Fruit fly (Drosophila melanogaster) whole organism, embryonic: ENCODE data around the gene CG16985.

ENCODE experiments used
- Abd-B ChIP-seq: fragments of 200-800 bp; sonication (Bioruptor generic); optimal IDR thresholded peaks from 2 replicates; lab custom pipeline; 2018; ENCODE audit warnings: missing biosample characterization, mild to moderate bottlenecking, missing genetic modification characterization, moderate library complexity
- CG10147 ChIP-seq: fragments of 200-800 bp; sonication (Bioruptor generic); optimal IDR thresholded peaks from 2 replicates; lab custom pipeline; 2019; ENCODE audit warnings: missing biosample characterization, mild to moderate bottlenecking, missing genetic modification characterization, moderate library complexity
- CG11085 ChIP-seq: fragments of 200-800 bp; sonication (Bioruptor generic); IDR thresholded peaks from 2 replicates; pipeline ENCODE4 v1.3.6; 2022; ENCODE audit warnings: missing biosample characterization, missing genetic modification characterization
- CG11398 ChIP-seq: fragments of 200-800 bp; sonication (Bioruptor generic); optimal IDR thresholded peaks from 2 replicates; lab custom pipeline; 2016; ENCODE audit warnings: missing biosample characterization, missing genetic modification characterization
- CG11504 ChIP-seq: fragments of 200-800 bp; sonication (Bioruptor generic); optimal IDR thresholded peaks from 3 replicates; lab custom pipeline; 2019; ENCODE audit warnings: missing biosample characterization, mild to moderate bottlenecking, missing genetic modification characterization, moderate library complexity
- CG12104 ChIP-seq: fragments of 200-800 bp; sonication (Bioruptor generic); optimal IDR thresholded peaks from 3 replicates; lab custom pipeline; 2016; ENCODE audit warnings: missing biosample characterization, missing genetic modification characterization
- CG1233 ChIP-seq: fragments of 200-800 bp; sonication (Bioruptor generic); optimal IDR thresholded peaks from 4 replicates; lab custom pipeline; 2018; ENCODE audit warnings: missing biosample characterization, mild to moderate bottlenecking, missing genetic modification characterization
- CG16815 ChIP-seq: fragments of 200-800 bp; sonication (Bioruptor generic); optimal IDR thresholded peaks from 3 replicates; lab custom pipeline; 2017; ENCODE audit warnings: missing biosample characterization, mild to moderate bottlenecking, missing genetic modification characterization
- CG17802 ChIP-seq: fragments of 200-800 bp; sonication (Bioruptor generic); optimal IDR thresholded peaks from 2 replicates; lab custom pipeline; 2018; ENCODE audit warnings: missing biosample characterization, mild to moderate bottlenecking, missing genetic modification characterization, moderate library complexity
- CG18599 ChIP-seq: fragments of 200-800 bp; sonication (Bioruptor generic); optimal IDR thresholded peaks from 3 replicates; lab custom pipeline; 2017; ENCODE audit warnings: missing biosample characterization, missing genetic modification characterization, mild to moderate bottlenecking, moderate library complexity, missing genetic modification reagents
- CG18619 ChIP-seq: fragments of 200-800 bp; sonication (Bioruptor generic); optimal IDR thresholded peaks from 3 replicates; lab custom pipeline; 2017; ENCODE audit warnings: missing biosample characterization, mild to moderate bottlenecking, missing genetic modification characterization
- CG2116 ChIP-seq: fragments of 200-800 bp; sonication (Bioruptor generic); optimal IDR thresholded peaks from 3 replicates; lab custom pipeline; 2018; ENCODE audit warnings: missing biosample characterization, mild to moderate bottlenecking, missing genetic modification characterization
- CG4424 ChIP-seq: fragments of 200-800 bp; sonication (Bioruptor generic); optimal IDR thresholded peaks from 3 replicates; lab custom pipeline; 2016; ENCODE audit warnings: missing biosample characterization, missing genetic modification characterization
- CG4854 ChIP-seq: fragments of 200-800 bp; sonication (Bioruptor generic); optimal IDR thresholded peaks from 2 replicates; lab custom pipeline; 2016; ENCODE audit warnings: missing biosample characterization, missing genetic modification characterization, inconsistent platforms
- CG6854 ChIP-seq: fragments of 200-800 bp; sonication (Bioruptor generic); optimal IDR thresholded peaks from 3 replicates; lab custom pipeline; 2017; ENCODE audit warnings: missing biosample characterization, mild to moderate bottlenecking, missing genetic modification characterization
- CG7839 ChIP-seq: fragments of 200-800 bp; sonication (Bioruptor generic); optimal IDR thresholded peaks from 3 replicates; lab custom pipeline; 2018; ENCODE audit warnings: missing biosample characterization, mild to moderate bottlenecking, missing genetic modification characterization, moderate library complexity
- CG7987 ChIP-seq: fragments of 200-800 bp; sonication (Bioruptor generic); optimal IDR thresholded peaks from 2 replicates; lab custom pipeline; 2018; ENCODE audit warnings: missing biosample characterization, mild to moderate bottlenecking, missing genetic modification characterization, moderate library complexity
- CG8089 ChIP-seq: fragments of 200-800 bp; sonication (Bioruptor generic); optimal IDR thresholded peaks from 3 replicates; lab custom pipeline; 2016; ENCODE audit warnings: missing biosample characterization, missing genetic modification characterization
- CG8281 ChIP-seq: fragments of 200-800 bp; sonication (Bioruptor generic); optimal IDR thresholded peaks from 2 replicates; lab custom pipeline; 2018; ENCODE audit warnings: missing biosample characterization, mild to moderate bottlenecking, missing genetic modification characterization, moderate library complexity
- Chrac-16 ChIP-seq: fragments of 200-800 bp; sonication (Bioruptor generic); optimal IDR thresholded peaks from 3 replicates; lab custom pipeline; 2016; ENCODE audit warnings: missing biosample characterization, missing genetic modification characterization
- Dad ChIP-seq: fragments of 200-800 bp; sonication (Bioruptor generic); optimal IDR thresholded peaks from 3 replicates; lab custom pipeline; 2016; ENCODE audit warnings: missing biosample characterization, missing genetic modification characterization
- Dfd ChIP-seq, 2 experiments: fragments of >200 bp; optimal IDR thresholded peaks; 2 replicates each; lab custom pipeline; 2017; ENCODE audit warnings: missing biosample characterization in 2 of 2, missing genetic modification characterization in 2 of 2
- Doc3 ChIP-seq: fragments of 200-800 bp; sonication (Bioruptor generic); IDR thresholded peaks from 3 replicates; pipeline ENCODE4 v1.3.6; 2022; ENCODE audit warnings: missing biosample characterization, missing genetic modification characterization; ENCODE audit not compliant: partially characterized antibody
- Fer2 ChIP-seq: fragments of 200-800 bp; sonication (Bioruptor generic); optimal IDR thresholded peaks from 2 replicates; lab custom pipeline; 2018; ENCODE audit warnings: missing biosample characterization, mild to moderate bottlenecking, missing genetic modification characterization, moderate library complexity
- HLH4C ChIP-seq: fragments of 200-800 bp; sonication (Bioruptor generic); IDR thresholded peaks from 3 replicates; pipeline ENCODE4 v1.3.6; 2022; ENCODE audit warnings: missing biosample characterization, missing genetic modification characterization; ENCODE audit not compliant: partially characterized antibody
- Lpt ChIP-seq: fragments of >200 bp; optimal IDR thresholded peaks from 2 replicates; lab custom pipeline; 2018; ENCODE audit warnings: missing biosample characterization, missing genetic modification characterization
- MBD-R2 ChIP-seq: fragments of 200-800 bp; sonication (Bioruptor generic); IDR thresholded peaks from 2 replicates; pipeline ENCODE4 v1.3.6; 2022; ENCODE audit warnings: missing biosample characterization, missing genetic modification characterization
- Meics ChIP-seq: fragments of 200-800 bp; sonication (Bioruptor generic); optimal IDR thresholded peaks from 2 replicates; lab custom pipeline; 2017; ENCODE audit warnings: missing biosample characterization, mild to moderate bottlenecking, missing genetic modification characterization
- Mrtf ChIP-seq: fragments of 200-800 bp; sonication (Bioruptor generic); IDR thresholded peaks from 3 replicates; pipeline ENCODE4 v1.3.6; 2022; ENCODE audit warnings: missing biosample characterization, missing genetic modification characterization
- Nf-YC ChIP-seq: fragments of 200-800 bp; optimal IDR thresholded peaks from 3 replicates; lab custom pipeline; 2019; ENCODE audit warnings: missing biosample characterization, mild to moderate bottlenecking, missing genetic modification characterization, moderate library complexity
- Rfx ChIP-seq: fragments of 200-800 bp; sonication (Bioruptor generic); IDR thresholded peaks from 2 replicates; pipeline ENCODE4 v1.3.6; 2022; ENCODE audit warnings: missing biosample characterization, missing genetic modification characterization
- Sry-δ ChIP-seq: fragments of 200-800 bp; sonication (Bioruptor generic); optimal IDR thresholded peaks from 2 replicates; lab custom pipeline; 2016; ENCODE audit warnings: missing biosample characterization, missing genetic modification characterization
- Taf1 ChIP-seq: fragments of 200-800 bp; sonication (Bioruptor generic); IDR thresholded peaks from 2 replicates; pipeline ENCODE4 v1.3.6; 2022; ENCODE audit warnings: missing biosample characterization, missing genetic modification characterization
- amos ChIP-seq: fragments of 200-800 bp; sonication (Bioruptor generic); IDR thresholded peaks from 2 replicates; pipeline ENCODE4 v1.3.6; 2022; ENCODE audit warnings: missing biosample characterization, missing genetic modification characterization; ENCODE audit not compliant: partially characterized antibody
- fru ChIP-seq: fragments of >200 bp; optimal IDR thresholded peaks from 2 replicates; lab custom pipeline; 2017
- ftz-f1 ChIP-seq: fragments of 200-800 bp; sonication (Bioruptor generic); optimal IDR thresholded peaks from 2 replicates; lab custom pipeline; 2016; ENCODE audit warnings: missing biosample characterization, missing genetic modification characterization
- gcm2 ChIP-seq: fragments of 200-800 bp; sonication (Bioruptor generic); optimal IDR thresholded peaks from 2 replicates; lab custom pipeline; 2016; ENCODE audit warnings: missing biosample characterization, missing genetic modification characterization
- gsb ChIP-seq: fragments of 200-800 bp; sonication (Bioruptor generic); IDR thresholded peaks from 2 replicates; pipeline ENCODE4 v1.3.6; 2022; ENCODE audit warnings: missing biosample characterization, missing genetic modification characterization
- hkb ChIP-seq, 2 experiments: fragments of 200-800 bp in 1 of 2; fragments of >200 bp in 1 of 2; sonication (Bioruptor generic) in 1 of 2; IDR thresholded peaks in 1 of 2; optimal IDR thresholded peaks in 1 of 2; 2 replicates each; pipeline versions ENCODE4 v1.3.6 to Lab custom; 2017 to 2022; ENCODE audit warnings: missing biosample characterization in 1 of 2, missing genetic modification characterization in 1 of 2
- jigr1 ChIP-seq: fragments of 200-800 bp; sonication (Bioruptor generic); IDR thresholded peaks from 3 replicates; pipeline ENCODE4 v1.3.6; 2022; ENCODE audit warnings: missing biosample characterization, missing genetic modification characterization
- mam ChIP-seq: fragments of 200-800 bp; sonication (Bioruptor generic); optimal IDR thresholded peaks from 3 replicates; lab custom pipeline; 2016; ENCODE audit warnings: missing biosample characterization, missing genetic modification characterization
- odd ChIP-seq: fragments of 200-800 bp; sonication (Bioruptor generic); optimal IDR thresholded peaks from 2 replicates; lab custom pipeline; 2017; ENCODE audit warnings: missing biosample characterization, mild to moderate bottlenecking, missing genetic modification characterization
- otp ChIP-seq: fragments of 200-800 bp; sonication (Bioruptor generic); IDR thresholded peaks from 3 replicates; pipeline ENCODE4, ENCODE4 v1.3.6; 2022; ENCODE audit warnings: missing biosample characterization, missing genetic modification characterization
- pho ChIP-seq: fragments of 200-800 bp; sonication (Bioruptor generic); optimal IDR thresholded peaks from 2 replicates; lab custom pipeline; 2016; ENCODE audit warnings: missing biosample characterization, missing genetic modification characterization
- psq ChIP-seq: fragments of 200-800 bp; sonication (Bioruptor generic); optimal IDR thresholded peaks from 2 replicates; lab custom pipeline; 2017; ENCODE audit warnings: missing biosample characterization, missing genetic modification characterization
- sc ChIP-seq, 3 experiments: fragments of >200 bp in 2 of 3; fragments of 200-800 bp in 1 of 3; sonication (Bioruptor generic) in 1 of 3; optimal IDR thresholded peaks; 2 replicates in 2 of 3; 3 replicates in 1 of 3; lab custom pipeline; 2017; ENCODE audit warnings: mild to moderate bottlenecking in 1 of 3, missing biosample characterization in 1 of 3, missing genetic modification characterization in 1 of 3, missing genetic modification reagents in 1 of 3
- sim ChIP-seq: fragments of 200-800 bp; sonication (Bioruptor generic); IDR thresholded peaks from 2 replicates; pipeline ENCODE4 v1.3.6; 2022; ENCODE audit warnings: missing biosample characterization, missing genetic modification characterization
- ssp ChIP-seq: fragments of 200-800 bp; sonication (Bioruptor generic); IDR thresholded peaks from 2 replicates; pipeline ENCODE4 v1.3.6; 2022; ENCODE audit warnings: missing biosample characterization, missing genetic modification characterization
- tio ChIP-seq: fragments of 200-800 bp; sonication (Bioruptor generic); optimal IDR thresholded peaks from 2 replicates; lab custom pipeline; 2017; ENCODE audit warnings: missing biosample characterization, missing genetic modification characterization, inconsistent platforms
- twi ChIP-seq: fragments of 200-800 bp; optimal IDR thresholded peaks from 2 replicates; lab custom pipeline; 2019; ENCODE audit warnings: missing biosample characterization, mild to moderate bottlenecking, missing genetic modification characterization, moderate library complexity
- yki ChIP-seq: fragments of >200 bp; optimal IDR thresholded peaks from 3 replicates; lab custom pipeline; 2018

Gene CG16985

DNA sequence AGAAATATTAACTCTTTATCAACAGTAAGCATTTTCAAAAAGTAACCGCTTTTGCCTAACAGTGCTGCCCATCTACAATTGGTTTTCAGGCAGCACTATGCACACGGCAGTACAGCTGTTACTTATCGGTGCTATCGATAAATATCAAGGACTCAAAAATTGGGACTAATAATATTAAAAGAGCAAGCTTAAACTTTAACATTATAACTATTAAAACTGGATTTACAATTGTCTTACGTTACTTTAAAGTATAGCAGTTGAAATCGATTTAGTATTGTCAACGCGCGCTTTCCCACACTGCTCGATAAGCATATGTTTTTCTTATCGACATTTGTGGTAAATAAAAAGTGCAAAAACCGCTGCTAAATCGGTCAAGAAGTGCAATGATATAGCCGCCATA is 32.3 kb downstream of the CG16985 start, which contains the start of the genes CG42245 and MEP-1 (continued):
- TF ChIP-seq CG12104 (GFP tag; lab: Kevin White, UChicago) (peak; percentile 51), Nf-YC (tag; lab: Kevin White, UChicago) (no peak), amos (GFP tag; lab: Robert Waterston, UW) (peak; percentile 68), CG11504 (tag; lab: Kevin White, UChicago) (peak; percentile 66), sim (no peak), Mrtf (GFP tag; lab: Robert Waterston, UW) (no peak), mam (GFP tag; lab: Kevin White, UChicago) (peak; percentile 34), Dad (GFP tag; lab: Kevin White, UChicago) (peak; percentile 57), hkb (optimal IDR thresholded peaks at IDR 0.05; lab: Kevin White, UChicago) (no peak), hkb (GFP tag; IDR thresholded peaks at IDR 0.05; lab: Robert Waterston, UW) (no peak), Rfx (GFP tag; lab: Robert Waterston, UW) (no peak), CG18619 (peak; percentile 25), Taf1 (GFP tag; lab: Robert Waterston, UW) (no peak), tio (GFP tag; lab: Kevin White, UChicago) (no peak), Meics (peak; percentile 45), HLH4C (peak; percentile 84), CG8089 (GFP tag; lab: Kevin White, UChicago) (peak; percentile 6), jigr1 (GFP tag; lab: Robert Waterston, UW) (no peak), otp (GFP tag; lab: Robert Waterston, UW) (0 out of 3 replicates have a peak, but pooled peaks have one; percentile 44), CG18599 (GFP tag; lab: Kevin White, UChicago) (peak; percentile 58), pho (peak; percentile 30), Chrac-16 (GFP tag; lab: Kevin White, UChicago) (peak; percentile 34), odd (no peak), CG10147 (GFP tag; lab: Kevin White, UChicago) (peak; percentile 1), CG16815 (no peak), ftz-f1 (GFP tag; lab: Kevin White, UChicago) (peak; percentile 30), gsb (no peak), CG6854 (no peak), CG17802 (no peak), CG4854 (GFP tag; lab: Kevin White, UChicago) (peak; percentile 52), Abd-B (GFP tag; lab: Kevin White, UChicago) (peak; percentile 32), CG8281 (no peak), fru (lab: Kevin White, UChicago) (no peak), CG2116 (GFP tag; lab: Kevin White, UChicago) (peak; percentile 94), Doc3 (GFP tag; lab: Robert Waterston, UW) (peak; percentile 64), gcm2 (GFP tag; lab: Kevin White, UChicago) (peak; percentile 61), Dfd (GFP tag; optimal IDR thresholded peaks at IDR 0.05; lab: Kevin White, UChicago) (no peak), Fer2 (no peak), psq (peak; percentile 13), Lpt (GFP tag; lab: Kevin White, UChicago) (no peak), CG7987 (no peak), ssp (GFP tag; lab: Robert Waterston, UW) (no peak), MBD-R2 (peak; percentile 58), CG1233 (peak; percentile 21), Sry-δ (GFP tag; lab: Kevin White, UChicago) (peak; percentile 70), yki (no peak), CG11398 (GFP tag; lab: Kevin White, UChicago) (peak; percentile 37), twi (peak; percentile 58), CG11085 (GFP tag; lab: Robert Waterston, UW) (no peak), CG7839 (tag; lab: Kevin White, UChicago) (peak; percentile 48), CG4424 (GFP tag; lab: Kevin White, UChicago) (peak; percentile 74), sc (optimal IDR thresholded peaks at IDR 0.05; lab: Kevin White, UChicago) (no peak), sc (GFP tag; optimal IDR thresholded peaks at IDR 0.05; lab: Kevin White, UChicago) (peak; percentile 1)
